Fruit fly (Drosophila melanogaster) whole organism, wandering third instar larva: Measurements from ENCODE around the gene Golgin104.

Source experiments
- GATAd ChIP-seq: sonication (Bioruptor generic); optimal IDR thresholded peaks from 2 replicates; lab custom pipeline; 2016; ENCODE audit warnings: missing biosample characterization, missing genetic modification characterization
- Jra ChIP-seq: sonication (Bioruptor generic); optimal IDR thresholded peaks from 2 replicates; lab custom pipeline; 2016; ENCODE audit warnings: missing biosample characterization, missing genetic modification characterization
- Myc ChIP-seq: fragments of >200 bp; optimal IDR thresholded peaks from 2 replicates; lab custom pipeline; 2017
- OdsH ChIP-seq: fragments of 200-800 bp; sonication (Bioruptor generic); optimal IDR thresholded peaks from 2 replicates; lab custom pipeline; 2016; ENCODE audit warnings: missing biosample characterization, mild to moderate bottlenecking, missing genetic modification characterization
- foxo ChIP-seq, 2 experiments: fragments of 200-800 bp; sonication (Bioruptor generic); optimal IDR thresholded peaks; 2 replicates in 1 of 2; 3 replicates in 1 of 2; lab custom pipeline; 2016 to 2017; ENCODE audit warnings: missing biosample characterization in 2 of 2, missing genetic modification characterization in 2 of 2
- h ChIP-seq: fragments of 200-800 bp; sonication (Bioruptor generic); optimal IDR thresholded peaks from 3 replicates; lab custom pipeline; 2016; ENCODE audit warnings: missing biosample characterization, mild to moderate bottlenecking, missing genetic modification characterization
- sage ChIP-seq: fragments of 200-800 bp; sonication (Bioruptor generic); optimal IDR thresholded peaks from 2 replicates; lab custom pipeline; 2016; ENCODE audit warnings: missing biosample characterization, mild to moderate bottlenecking, missing genetic modification characterization

dm6 chr3L:16330740-16331139 lies 21.0 kb downstream of the Golgin104 start, which contains the start of gene CG33060:
- TF ChIP-seq foxo (GFP tag; optimal IDR thresholded peaks at IDR 0.05; lab: Kevin White, UChicago) = no peak
- no peak for TF ChIP-seq h (GFP tag; lab: Kevin White, UChicago)
- no peak for TF ChIP-seq Myc (lab: Kevin White, UChicago)
- TF ChIP-seq GATAd (GFP tag; lab: Kevin White, UChicago) = no peak
- TF ChIP-seq sage = no peak
- TF ChIP-seq OdsH (GFP tag; lab: Kevin White, UChicago) = no peak
- no peak for TF ChIP-seq Jra
